Fruit fly (Drosophila melanogaster) whole organism, embryonic: ENCODE results near the gene simj.
A peak's percentile ranks its signal among the peaks of the same experiment; 100 is the strongest.

Experiments
- Blimp-1 ChIP-seq: fragments of 200-800 bp; sonication (Bioruptor generic); optimal IDR thresholded peaks from 3 replicates; lab custom pipeline; 2018; ENCODE audit warnings: missing biosample characterization, missing genetic modification characterization, mild to moderate bottlenecking, moderate library complexity, missing genetic modification reagents
- CG10462 ChIP-seq: fragments of 200-800 bp; sonication (Bioruptor generic); optimal IDR thresholded peaks from 2 replicates; lab custom pipeline; 2016; ENCODE audit warnings: missing biosample characterization, missing genetic modification characterization
- CG12071 ChIP-seq: fragments of 200-800 bp; sonication (Bioruptor generic); optimal IDR thresholded peaks from 3 replicates; lab custom pipeline; 2018; ENCODE audit warnings: missing biosample characterization, mild to moderate bottlenecking, missing genetic modification characterization
- CG12769 ChIP-seq: fragments of 200-800 bp; sonication (Bioruptor generic); optimal IDR thresholded peaks from 2 replicates; lab custom pipeline; 2019; ENCODE audit warnings: missing biosample characterization, mild to moderate bottlenecking, missing genetic modification characterization, moderate library complexity
- CG13424 ChIP-seq: fragments of 200-800 bp; sonication (Bioruptor generic); optimal IDR thresholded peaks from 2 replicates; lab custom pipeline; 2019; ENCODE audit warnings: missing biosample characterization, mild to moderate bottlenecking, missing genetic modification characterization, moderate library complexity
- CG14965 ChIP-seq: fragments of 200-800 bp; sonication (Bioruptor generic); optimal IDR thresholded peaks from 2 replicates; lab custom pipeline; 2016; ENCODE audit warnings: missing biosample characterization, missing genetic modification characterization, borderline replicate concordance
- CG1529 ChIP-seq: fragments of 200-800 bp; sonication (Bioruptor generic); optimal IDR thresholded peaks from 3 replicates; lab custom pipeline; 2018; ENCODE audit warnings: missing biosample characterization, missing genetic modification characterization
- CG17361 ChIP-seq: fragments of 200-800 bp; sonication (Bioruptor generic); IDR thresholded peaks from 3 replicates; pipeline ENCODE4 v1.3.6; 2022; ENCODE audit warnings: missing biosample characterization, missing genetic modification characterization
- CG17829 ChIP-seq: fragments of 200-800 bp; optimal IDR thresholded peaks from 2 replicates; lab custom pipeline; 2019; ENCODE audit warnings: missing biosample characterization, mild to moderate bottlenecking, missing genetic modification characterization, moderate library complexity
- CG18011 ChIP-seq: fragments of 200-800 bp; sonication (Bioruptor generic); optimal IDR thresholded peaks from 2 replicates; lab custom pipeline; 2017; ENCODE audit warnings: missing biosample characterization, missing genetic modification characterization, mild to moderate bottlenecking, moderate library complexity, missing genotype
- CG2678 ChIP-seq: fragments of 200-800 bp; sonication (Bioruptor generic); optimal IDR thresholded peaks from 3 replicates; lab custom pipeline; 2019; ENCODE audit warnings: missing biosample characterization, mild to moderate bottlenecking, missing genetic modification characterization, moderate library complexity
- CG2875 ChIP-seq: fragments of 200-800 bp; sonication (Bioruptor generic); optimal IDR thresholded peaks from 2 replicates; lab custom pipeline; 2017; ENCODE audit warnings: missing biosample characterization, mild to moderate bottlenecking, missing genetic modification characterization, missing genetic modification reagents
- CG31441 ChIP-seq: fragments of 200-800 bp; sonication (Bioruptor generic); IDR thresholded peaks from 2 replicates; pipeline ENCODE4 v1.3.6; 2022; ENCODE audit warnings: missing biosample characterization, missing genetic modification characterization
- CG3163 ChIP-seq: fragments of 200-800 bp; sonication (Bioruptor generic); optimal IDR thresholded peaks from 3 replicates; lab custom pipeline; 2016; ENCODE audit warnings: missing biosample characterization, missing genetic modification characterization
- CG33557 ChIP-seq: fragments of 200-800 bp; sonication (Bioruptor generic); optimal IDR thresholded peaks from 2 replicates; lab custom pipeline; 2019; ENCODE audit warnings: missing biosample characterization, mild to moderate bottlenecking, missing genetic modification characterization, moderate library complexity
- CG4707 ChIP-seq: fragments of 200-800 bp; sonication (Bioruptor generic); optimal IDR thresholded peaks from 2 replicates; lab custom pipeline; 2018; ENCODE audit warnings: missing biosample characterization, mild to moderate bottlenecking, missing genetic modification characterization, moderate library complexity
- CG6654 ChIP-seq: fragments of 200-800 bp; sonication (Bioruptor generic); optimal IDR thresholded peaks from 2 replicates; lab custom pipeline; 2017; ENCODE audit warnings: missing biosample characterization, mild to moderate bottlenecking, missing genetic modification characterization
- CG6813 ChIP-seq: fragments of 200-800 bp; sonication (Bioruptor generic); optimal IDR thresholded peaks from 2 replicates; lab custom pipeline; 2017; ENCODE audit warnings: missing biosample characterization, missing genetic modification characterization, mild to moderate bottlenecking, moderate library complexity, missing genetic modification reagents
- CG7556 ChIP-seq: fragments of 200-800 bp; sonication (Bioruptor generic); optimal IDR thresholded peaks from 2 replicates; lab custom pipeline; 2017; ENCODE audit warnings: missing biosample characterization, mild to moderate bottlenecking, missing genetic modification characterization
- CG9817 ChIP-seq: fragments of 200-800 bp; sonication (Bioruptor generic); optimal IDR thresholded peaks from 2 replicates; lab custom pipeline; 2018; ENCODE audit warnings: missing biosample characterization, mild to moderate bottlenecking, missing genetic modification characterization, moderate library complexity
- ERR ChIP-seq: fragments of 200-800 bp; sonication (Bioruptor generic); optimal IDR thresholded peaks from 2 replicates; lab custom pipeline; 2016; ENCODE audit warnings: missing biosample characterization, missing genetic modification characterization
- GATAe ChIP-seq: fragments of 200-800 bp; sonication (Bioruptor generic); conservative IDR thresholded peaks from 2 replicates; pipeline ENCODE4 v1.3.6; 2022; ENCODE audit warnings: missing biosample characterization, missing genetic modification characterization
- Sox100B ChIP-seq: fragments of 200-800 bp; sonication (Bioruptor generic); optimal IDR thresholded peaks from 3 replicates; lab custom pipeline; 2018; ENCODE audit warnings: missing biosample characterization, mild to moderate bottlenecking, missing genetic modification characterization
- Xbp1 ChIP-seq: fragments of 200-800 bp; sonication (Bioruptor generic); optimal IDR thresholded peaks from 3 replicates; lab custom pipeline; 2016; ENCODE audit warnings: missing biosample characterization, mild to moderate bottlenecking, missing genetic modification characterization
- Xrp1 ChIP-seq: fragments of 200-800 bp; sonication (Bioruptor generic); IDR thresholded peaks from 2 replicates; pipeline ENCODE4 v1.3.6; 2022; ENCODE audit warnings: missing biosample characterization, missing genetic modification characterization
- croc ChIP-seq: fragments of 200-800 bp; sonication (Bioruptor generic); conservative IDR thresholded peaks from 3 replicates; pipeline ENCODE4 v1.3.6; 2022; ENCODE audit warnings: missing biosample characterization, missing genetic modification characterization
- crol ChIP-seq: fragments of 200-800 bp; sonication (Bioruptor generic); IDR thresholded peaks from 2 replicates; pipeline ENCODE4 v1.3.6; 2022; ENCODE audit warnings: missing biosample characterization, missing genetic modification characterization
- danr ChIP-seq: fragments of 200-800 bp; sonication (Bioruptor generic); IDR thresholded peaks from 2 replicates; pipeline ENCODE4 v1.3.6; 2022; ENCODE audit warnings: missing biosample characterization, missing genetic modification characterization
- dimm ChIP-seq: fragments of 200-800 bp; sonication (Bioruptor generic); IDR thresholded peaks from 2 replicates; pipeline ENCODE4 v1.3.6; 2022; ENCODE audit warnings: missing biosample characterization, missing genetic modification characterization
- dmrt11E ChIP-seq: fragments of 200-800 bp; sonication (Bioruptor generic); optimal IDR thresholded peaks from 3 replicates; lab custom pipeline; 2018; ENCODE audit warnings: missing biosample characterization, mild to moderate bottlenecking, missing genetic modification characterization, moderate library complexity
- ems ChIP-seq: fragments of 200-800 bp; sonication (Bioruptor generic); optimal IDR thresholded peaks from 3 replicates; lab custom pipeline; 2016; ENCODE audit warnings: missing biosample characterization, missing genetic modification characterization
- fd64A ChIP-seq: fragments of 200-800 bp; sonication (Bioruptor generic); optimal IDR thresholded peaks from 3 replicates; lab custom pipeline; 2018; ENCODE audit warnings: missing biosample characterization, mild to moderate bottlenecking, missing genetic modification characterization
- gsb-n ChIP-seq: fragments of 200-800 bp; sonication (Bioruptor generic); optimal IDR thresholded peaks from 3 replicates; lab custom pipeline; 2018; ENCODE audit warnings: missing biosample characterization, mild to moderate bottlenecking, missing genetic modification characterization
- ham ChIP-seq: fragments of 200-800 bp; sonication (Bioruptor generic); IDR thresholded peaks from 2 replicates; pipeline ENCODE4 v1.3.6; 2022; ENCODE audit warnings: missing biosample characterization, missing genetic modification characterization
- her ChIP-seq: fragments of 200-800 bp; sonication (Bioruptor generic); optimal IDR thresholded peaks from 2 replicates; lab custom pipeline; 2016; ENCODE audit warnings: missing biosample characterization, missing genetic modification characterization
- insv ChIP-seq, 2 experiments: fragments of 200-800 bp; sonication (Bioruptor generic); optimal IDR thresholded peaks; 3 replicates each; lab custom pipeline; 2016 to 2018; ENCODE audit warnings: missing biosample characterization in 2 of 2, missing genetic modification characterization in 2 of 2
- kah ChIP-seq: fragments of 200-800 bp; sonication (Bioruptor generic); optimal IDR thresholded peaks from 2 replicates; lab custom pipeline; 2018; ENCODE audit warnings: missing biosample characterization, mild to moderate bottlenecking, missing genetic modification characterization
- kay ChIP-seq: fragments of 200-800 bp; sonication (Bioruptor generic); optimal IDR thresholded peaks from 2 replicates; lab custom pipeline; 2016; ENCODE audit warnings: missing biosample characterization, missing genetic modification characterization
- maf-S ChIP-seq: fragments of 200-800 bp; sonication (Bioruptor generic); optimal IDR thresholded peaks from 2 replicates; lab custom pipeline; 2016; ENCODE audit warnings: missing biosample characterization, missing genetic modification characterization
- oc ChIP-seq: fragments of 200-800 bp; sonication (Bioruptor generic); optimal IDR thresholded peaks from 2 replicates; lab custom pipeline; 2018; ENCODE audit warnings: missing biosample characterization, mild to moderate bottlenecking, missing genetic modification characterization, moderate library complexity
- otp ChIP-seq: fragments of 200-800 bp; sonication (Bioruptor generic); IDR thresholded peaks from 3 replicates; pipeline ENCODE4, ENCODE4 v1.3.6; 2022; ENCODE audit warnings: missing biosample characterization, missing genetic modification characterization
- pfk ChIP-seq: fragments of 200-800 bp; sonication (Bioruptor generic); optimal IDR thresholded peaks from 2 replicates; lab custom pipeline; 2018; ENCODE audit warnings: missing biosample characterization, mild to moderate bottlenecking, missing genetic modification characterization, moderate library complexity
- rib ChIP-seq: fragments of 200-800 bp; sonication (Bioruptor generic); IDR thresholded peaks from 2 replicates; pipeline ENCODE4 v1.3.6; 2022; ENCODE audit warnings: missing biosample characterization, missing genetic modification characterization
- row ChIP-seq: fragments of 200-800 bp; sonication (Bioruptor generic); IDR thresholded peaks from 3 replicates; pipeline ENCODE4 v1.3.6; 2022; ENCODE audit warnings: missing biosample characterization, missing genetic modification characterization
- sens ChIP-seq: fragments of 200-800 bp; sonication (Bioruptor generic); peaks from one replicate; lab custom pipeline; 2016; ENCODE audit warnings: missing biosample characterization, missing genetic modification characterization
- stwl ChIP-seq: fragments of 200-800 bp; sonication (Bioruptor generic); optimal IDR thresholded peaks from 3 replicates; lab custom pipeline; 2018; ENCODE audit warnings: missing biosample characterization, mild to moderate bottlenecking, missing genetic modification characterization, moderate library complexity
- unc-4 ChIP-seq: fragments of 200-800 bp; sonication (Bioruptor generic); IDR thresholded peaks from 2 replicates; pipeline ENCODE4 v1.3.6; 2022; ENCODE audit warnings: missing biosample characterization, missing genetic modification characterization; ENCODE audit not compliant: partially characterized antibody
- vfl ChIP-seq: fragments of 200-800 bp; sonication (Bioruptor generic); optimal IDR thresholded peaks from 2 replicates; lab custom pipeline; 2016; ENCODE audit warnings: missing biosample characterization, missing genetic modification characterization
- wor ChIP-seq: fragments of 200-800 bp; sonication (Bioruptor generic); IDR thresholded peaks from 2 replicates; pipeline ENCODE4 v1.3.6; 2022; ENCODE audit warnings: missing biosample characterization, missing genetic modification characterization
- z ChIP-seq: fragments of 200-800 bp; sonication (Bioruptor generic); IDR thresholded peaks from 3 replicates; pipeline ENCODE4 v1.3.6; 2022; ENCODE audit warnings: missing biosample characterization, missing genetic modification characterization

The simj gene

dm6 chr3L:10659993-10660743 is 4.4 kb upstream of the simj start (continued):
- TF ChIP-seq CG18011 (no peak), ERR (GFP tag; lab: Kevin White, UChicago) (no peak), CG14965 (GFP tag; lab: Kevin White, UChicago) (no peak), CG4707 (GFP tag; lab: Kevin White, UChicago) (no peak), CG31441 (GFP tag; lab: Robert Waterston, UW) (0 out of 2 replicates have a peak, but pooled peaks have one; percentile 22), CG9817 (tag; lab: Kevin White, UChicago) (no peak), kay (GFP tag; lab: Kevin White, UChicago) (no peak), gsb-n (peak; percentile 37), CG1529 (GFP tag; lab: Kevin White, UChicago) (no peak), CG6654 (no peak), croc (no peak), dimm (GFP tag; lab: Robert Waterston, UW) (no peak), fd64A (no peak), danr (GFP tag; lab: Robert Waterston, UW) (no peak), dmrt11E (peak; percentile 38), CG7556 (no peak), CG2875 (no peak), Blimp-1 (GFP tag; lab: Kevin White, UChicago) (peak; percentile 29), maf-S (GFP tag; lab: Kevin White, UChicago) (no peak), wor (GFP tag; lab: Robert Waterston, UW) (no peak), vfl (GFP tag; lab: Kevin White, UChicago) (no peak), CG12071 (no peak), GATAe (GFP tag; lab: Robert Waterston, UW) (no peak), CG17829 (tag; lab: Kevin White, UChicago) (peak; percentile 10), crol (GFP tag; lab: Robert Waterston, UW) (peak; percentile 87), CG12769 (tag; lab: Kevin White, UChicago) (no peak), otp (GFP tag; lab: Robert Waterston, UW) (no peak), Xrp1 (GFP tag; lab: Robert Waterston, UW) (peak; percentile 39; the same call in 1 of the 2 replicates), CG3163 (GFP tag; lab: Kevin White, UChicago) (no peak), oc (tag; lab: Kevin White, UChicago) (no peak), CG6813 (GFP tag; lab: Kevin White, UChicago) (no peak), ems (no peak), insv (GFP tag; optimal IDR thresholded peaks at IDR 0.05; lab: Kevin White, UChicago) (no peak), CG10462 (no peak), kah (no peak), sens (GFP tag; lab: Kevin White, UChicago) (peak; percentile 31), Xbp1 (no peak), z (GFP tag; lab: Robert Waterston, UW) (no peak), CG13424 (tag; lab: Kevin White, UChicago) (no peak), her (GFP tag; lab: Kevin White, UChicago) (no peak), CG17361 (GFP tag; lab: Robert Waterston, UW) (0 out of 3 replicates have a peak, but pooled peaks have one; percentile 26), Sox100B (GFP tag; lab: Kevin White, UChicago) (peak; percentile 23), ham (GFP tag; lab: Robert Waterston, UW) (no peak), stwl (tag; lab: Kevin White, UChicago) (no peak), row (peak; percentile 32; the same call in 1 of the 3 replicates), CG33557 (GFP tag; lab: Kevin White, UChicago) (no peak), unc-4 (GFP tag; lab: Robert Waterston, UW) (no peak), pfk (GFP tag; lab: Kevin White, UChicago) (no peak), rib (peak; percentile 13; the same call in 1 of the 2 replicates), CG2678 (peak; percentile 30)
